Fruit fly (Drosophila melanogaster): Measurements from ENCODE around the gene Ip259.

Ip259 gene

dm6 chr2L:10430802-10431476 is 22.8 kb downstream of the Ip259 start, which contains the start of the genes Bug22 and TfIIB (continued):
- TF ChIP-seq Awh (GFP tag; IDR thresholded peaks at IDR 0.05) (0 out of 2 replicates have a peak, but pooled peaks have one; percentile 37), Mad (GFP tag; optimal IDR thresholded peaks at IDR 0.05) (peak; percentile 71), CG7556 (GFP tag; optimal IDR thresholded peaks at IDR 0.05) (peak; percentile 69), ranshi (GFP tag; IDR thresholded peaks at IDR 0.05) (0 out of 2 replicates have a peak, but pooled peaks have one; percentile 64), H15 (GFP tag; IDR thresholded peaks at IDR 0.05) (no peak), CG11456 (GFP tag; IDR thresholded peaks at IDR 0.05) (peak; percentile 90), CG17361 (GFP tag; IDR thresholded peaks at IDR 0.05) (peak; percentile 83; the same call in 2 of the 3 replicates), wor (GFP tag; IDR thresholded peaks at IDR 0.05) (no peak), Fer2 (tag; optimal IDR thresholded peaks at IDR 0.05) (peak; percentile 28), Adf1 (GFP tag; IDR thresholded peaks at IDR 0.05) (peak; percentile 30; the same call in 1 of the 2 replicates), fru (optimal IDR thresholded peaks at IDR 0.05) (no peak), CG7372 (GFP tag; IDR thresholded peaks at IDR 0.05) (peak; percentile 17; the same call in 1 of the 2 replicates), nmo (GFP tag; optimal IDR thresholded peaks at IDR 0.05) (peak; percentile 77), CG4360 (GFP tag; IDR thresholded peaks at IDR 0.05) (peak; percentile 40; the same call in 1 of the 2 replicates), CG2889 (GFP tag; IDR thresholded peaks at IDR 0.05) (peak; percentile 64; the same call in 1 of the 3 replicates), Elba2 (GFP tag; optimal IDR thresholded peaks at IDR 0.05) (peak; percentile 87), CG9876 (GFP tag; optimal IDR thresholded peaks at IDR 0.05) (peak; percentile 41), bab2 (GFP tag; optimal IDR thresholded peaks at IDR 0.05) (peak; percentile 66), D (optimal IDR thresholded peaks at IDR 0.05) (no peak), D (GFP tag; optimal IDR thresholded peaks at IDR 0.05) (peak; percentile 23), CG11695 (GFP tag; IDR thresholded peaks at IDR 0.05) (no peak), CG2129 (GFP tag; IDR thresholded peaks at IDR 0.05; ENCODE audit: partially characterized antibody) (no peak), kay (GFP tag; optimal IDR thresholded peaks at IDR 0.05) (peak; percentile 36), CG17186 (GFP tag; optimal IDR thresholded peaks at IDR 0.05) (no peak), tll (GFP tag; optimal IDR thresholded peaks at IDR 0.05) (peak in 1 of 2 experiments; percentile 50), Hsf (GFP tag; optimal IDR thresholded peaks at IDR 0.05) (peak; percentile 74), Bteb2 (GFP tag; optimal IDR thresholded peaks at IDR 0.05) (peak; percentile 46), grau (tag; optimal IDR thresholded peaks at IDR 0.05) (peak; percentile 73), CG6791 (GFP tag; IDR thresholded peaks at IDR 0.05; ENCODE audit: partially characterized antibody) (peak; percentile 22; the same call in 1 of the 3 replicates), CoRest (tag; optimal IDR thresholded peaks at IDR 0.05) (peak; percentile 76), da (GFP tag; optimal IDR thresholded peaks at IDR 0.05) (no peak), CG3847 (GFP tag; IDR thresholded peaks at IDR 0.05) (peak; percentile 73), CG12942 (GFP tag; optimal IDR thresholded peaks at IDR 0.05) (peak; percentile 71), ken (GFP tag; IDR thresholded peaks at IDR 0.05) (peak; percentile 70; the same call in 2 of the 3 replicates), Nf-YB (GFP tag; optimal IDR thresholded peaks at IDR 0.05) (peak; percentile 51), CG6254 (GFP tag; optimal IDR thresholded peaks at IDR 0.05) (no peak), mam (GFP tag; optimal IDR thresholded peaks at IDR 0.05) (peak; percentile 77), corto (GFP tag; optimal IDR thresholded peaks at IDR 0.05) (no peak), CG12769 (tag; optimal IDR thresholded peaks at IDR 0.05) (no peak), B-H2 (GFP tag; optimal IDR thresholded peaks at IDR 0.05) (peak; percentile 76), CG16863 (GFP tag; optimal IDR thresholded peaks at IDR 0.05) (peak; percentile 35), E2f2 (GFP tag; IDR thresholded peaks at IDR 0.05) (peak; percentile 41; the same call in 1 of the 2 replicates), CG8478 (optimal IDR thresholded peaks at IDR 0.05) (no peak), CG15696 (tag; optimal IDR thresholded peaks at IDR 0.05) (peak; percentile 56), Ada2b (GFP tag; IDR thresholded peaks at IDR 0.05) (peak; percentile 60), Gsc (GFP tag; IDR thresholded peaks at IDR 0.05) (no peak), CG4854 (GFP tag; optimal IDR thresholded peaks at IDR 0.05) (peak; percentile 51), hth (optimal IDR thresholded peaks at IDR 0.05) (no peak), Sin3A (optimal IDR thresholded peaks at IDR 0.05) (peak; percentile 9), CG14014 (GFP tag; IDR thresholded peaks at IDR 0.05) (peak; percentile 71), chif (GFP tag; optimal IDR thresholded peaks at IDR 0.05) (peak; percentile 35 to 41)
